Fruit fly (Drosophila melanogaster) whole organism, embryonic: Measurements from ENCODE around the gene Smug.

ENCODE experiments used
- Atf6 ChIP-seq: fragments of 200-800 bp; sonication (Bioruptor generic); IDR thresholded peaks from 2 replicates; pipeline ENCODE4 v1.3.6; 2022; ENCODE audit warnings: missing biosample characterization, missing genetic modification characterization
- Bdp1 ChIP-seq: fragments of 200-800 bp; sonication (Bioruptor generic); optimal IDR thresholded peaks from 3 replicates; lab custom pipeline; 2016; ENCODE audit warnings: missing biosample characterization, missing genetic modification characterization
- CG10209 ChIP-seq: fragments of 200-800 bp; sonication (Bioruptor generic); optimal IDR thresholded peaks from 3 replicates; lab custom pipeline; 2017; ENCODE audit warnings: missing biosample characterization, mild to moderate bottlenecking, missing genetic modification characterization, missing genetic modification reagents
- CG11085 ChIP-seq: fragments of 200-800 bp; sonication (Bioruptor generic); IDR thresholded peaks from 2 replicates; pipeline ENCODE4 v1.3.6; 2022; ENCODE audit warnings: missing biosample characterization, missing genetic modification characterization
- CG11398 ChIP-seq: fragments of 200-800 bp; sonication (Bioruptor generic); optimal IDR thresholded peaks from 2 replicates; lab custom pipeline; 2016; ENCODE audit warnings: missing biosample characterization, missing genetic modification characterization
- CG11504 ChIP-seq: fragments of 200-800 bp; sonication (Bioruptor generic); optimal IDR thresholded peaks from 3 replicates; lab custom pipeline; 2019; ENCODE audit warnings: missing biosample characterization, mild to moderate bottlenecking, missing genetic modification characterization, moderate library complexity
- CG11695 ChIP-seq: fragments of 200-800 bp; sonication (Bioruptor generic); IDR thresholded peaks from 3 replicates; pipeline ENCODE4 v1.3.6; 2022; ENCODE audit warnings: missing biosample characterization, missing genetic modification characterization
- CG12769 ChIP-seq: fragments of 200-800 bp; sonication (Bioruptor generic); optimal IDR thresholded peaks from 2 replicates; lab custom pipeline; 2019; ENCODE audit warnings: missing biosample characterization, mild to moderate bottlenecking, missing genetic modification characterization, moderate library complexity
- CG13624 ChIP-seq: fragments of 200-800 bp; sonication (Bioruptor generic); optimal IDR thresholded peaks from 2 replicates; lab custom pipeline; 2016; ENCODE audit warnings: missing biosample characterization, missing genetic modification characterization
- CG14441 ChIP-seq: fragments of 200-800 bp; sonication (Bioruptor generic); IDR thresholded peaks from 2 replicates; pipeline ENCODE4 v1.3.6; 2022; ENCODE audit warnings: missing biosample characterization, missing genetic modification characterization
- CG14667 ChIP-seq: fragments of 200-800 bp; sonication (Bioruptor generic); IDR thresholded peaks from 2 replicates; pipeline ENCODE4 v1.3.6; 2022; ENCODE audit warnings: missing biosample characterization, missing genetic modification characterization
- CG15269 ChIP-seq: fragments of 200-800 bp; sonication (Bioruptor generic); optimal IDR thresholded peaks from 2 replicates; lab custom pipeline; 2018; ENCODE audit warnings: missing biosample characterization, mild to moderate bottlenecking, missing genetic modification characterization, moderate library complexity
- CG1529 ChIP-seq: fragments of 200-800 bp; sonication (Bioruptor generic); optimal IDR thresholded peaks from 3 replicates; lab custom pipeline; 2018; ENCODE audit warnings: missing biosample characterization, missing genetic modification characterization
- CG17829 ChIP-seq: fragments of 200-800 bp; optimal IDR thresholded peaks from 2 replicates; lab custom pipeline; 2019; ENCODE audit warnings: missing biosample characterization, mild to moderate bottlenecking, missing genetic modification characterization, moderate library complexity
- CG17912 ChIP-seq: fragments of 200-800 bp; sonication (Bioruptor generic); optimal IDR thresholded peaks from 2 replicates; lab custom pipeline; 2018; ENCODE audit warnings: missing biosample characterization, mild to moderate bottlenecking, missing genetic modification characterization
- CG3281 ChIP-seq: fragments of 200-800 bp; sonication (Bioruptor generic); optimal IDR thresholded peaks from 3 replicates; lab custom pipeline; 2017; ENCODE audit warnings: missing biosample characterization, mild to moderate bottlenecking, missing genetic modification characterization
- CG4328 ChIP-seq: fragments of 200-800 bp; sonication (Bioruptor generic); optimal IDR thresholded peaks from 3 replicates; lab custom pipeline; 2017; ENCODE audit warnings: missing biosample characterization, missing genetic modification reagents, missing genetic modification characterization
- CG4617 ChIP-seq: fragments of 200-800 bp; sonication (Bioruptor generic); optimal IDR thresholded peaks from 3 replicates; lab custom pipeline; 2016; ENCODE audit warnings: missing biosample characterization, missing genetic modification characterization, borderline replicate concordance
- CG5245 ChIP-seq: fragments of 200-800 bp; sonication (Bioruptor generic); optimal IDR thresholded peaks from 3 replicates; lab custom pipeline; 2016; ENCODE audit warnings: missing biosample characterization, missing genetic modification characterization
- CG7987 ChIP-seq: fragments of 200-800 bp; sonication (Bioruptor generic); optimal IDR thresholded peaks from 2 replicates; lab custom pipeline; 2018; ENCODE audit warnings: missing biosample characterization, mild to moderate bottlenecking, missing genetic modification characterization, moderate library complexity
- CG9609 ChIP-seq: fragments of 200-800 bp; sonication (Bioruptor generic); optimal IDR thresholded peaks from 3 replicates; lab custom pipeline; 2016; ENCODE audit warnings: missing biosample characterization, missing genetic modification characterization
- CG9876 ChIP-seq: fragments of 200-800 bp; sonication (Bioruptor generic); optimal IDR thresholded peaks from 2 replicates; lab custom pipeline; 2016; ENCODE audit warnings: missing biosample characterization, missing genetic modification characterization
- D ChIP-seq, 2 experiments: fragments of 200-800 bp in 1 of 2; fragments of >200 bp in 1 of 2; sonication (Bioruptor generic) in 1 of 2; optimal IDR thresholded peaks; 2 replicates in 1 of 2; 3 replicates in 1 of 2; lab custom pipeline; 2017; ENCODE audit warnings: mild to moderate bottlenecking in 1 of 2, missing biosample characterization in 1 of 2, missing genetic modification characterization in 1 of 2, missing genetic modification reagents in 1 of 2
- D19B ChIP-seq: fragments of 200-800 bp; sonication (Bioruptor generic); optimal IDR thresholded peaks from 2 replicates; lab custom pipeline; 2017; ENCODE audit warnings: missing biosample characterization, mild to moderate bottlenecking, missing genetic modification characterization
- Dip3 ChIP-seq: fragments of 200-800 bp; sonication (Bioruptor generic); optimal IDR thresholded peaks from 3 replicates; lab custom pipeline; 2016; ENCODE audit warnings: missing biosample characterization, missing genetic modification characterization
- Drgx ChIP-seq: fragments of 200-800 bp; sonication (Bioruptor generic); IDR thresholded peaks from 2 replicates; pipeline ENCODE4 v1.3.6; 2022; ENCODE audit warnings: missing biosample characterization, missing genetic modification characterization
- NfI ChIP-seq: fragments of 200-800 bp; sonication (Bioruptor generic); optimal IDR thresholded peaks from 3 replicates; lab custom pipeline; 2018; ENCODE audit warnings: missing biosample characterization, mild to moderate bottlenecking, missing genetic modification characterization, moderate library complexity
- Six4 ChIP-seq: fragments of 200-800 bp; sonication (Bioruptor generic); optimal IDR thresholded peaks from 2 replicates; lab custom pipeline; 2016; ENCODE audit warnings: missing biosample characterization, missing genetic modification characterization
- TFAM ChIP-seq: fragments of 200-800 bp; sonication (Bioruptor generic); optimal IDR thresholded peaks from 2 replicates; lab custom pipeline; 2017; ENCODE audit warnings: missing biosample characterization, missing genetic modification characterization, inconsistent platforms
- Taf1 ChIP-seq: fragments of 200-800 bp; sonication (Bioruptor generic); IDR thresholded peaks from 2 replicates; pipeline ENCODE4 v1.3.6; 2022; ENCODE audit warnings: missing biosample characterization, missing genetic modification characterization
- Trl ChIP-seq, 3 experiments: fragments of >200 bp in 2 of 3; fragments of 200-800 bp in 1 of 3; sonication (Bioruptor generic) in 1 of 3; optimal IDR thresholded peaks; 2 replicates in 1 of 3; 3 replicates in 2 of 3; lab custom pipeline; 2016 to 2017; ENCODE audit warnings: missing biosample characterization in 1 of 3, missing genetic modification characterization in 1 of 3
- Xrp1 ChIP-seq: fragments of 200-800 bp; sonication (Bioruptor generic); IDR thresholded peaks from 2 replicates; pipeline ENCODE4 v1.3.6; 2022; ENCODE audit warnings: missing biosample characterization, missing genetic modification characterization
- ab ChIP-seq: fragments of 200-800 bp; sonication (Bioruptor generic); optimal IDR thresholded peaks from 2 replicates; lab custom pipeline; 2016; ENCODE audit warnings: missing biosample characterization, missing genetic modification characterization
- ash1 ChIP-seq: fragments of 200-800 bp; sonication (Bioruptor generic); optimal IDR thresholded peaks from 2 replicates; lab custom pipeline; 2018; ENCODE audit warnings: missing biosample characterization, mild to moderate bottlenecking, missing genetic modification characterization
- chinmo ChIP-seq: fragments of 200-800 bp; sonication (Bioruptor generic); IDR thresholded peaks from 4 replicates; pipeline ENCODE4 v1.3.6; 2022; ENCODE audit warnings: missing biosample characterization, missing genetic modification characterization; ENCODE audit not compliant: partially characterized antibody
- esg ChIP-seq: fragments of 200-800 bp; sonication (Bioruptor generic); conservative IDR thresholded peaks from 2 replicates; pipeline ENCODE4 v1.3.6; 2022; ENCODE audit warnings: missing biosample characterization, missing genetic modification characterization
- grn ChIP-seq: fragments of 200-800 bp; sonication (Bioruptor generic); optimal IDR thresholded peaks from 3 replicates; lab custom pipeline; 2017; ENCODE audit warnings: missing biosample characterization, missing genetic modification characterization
- h ChIP-seq: fragments of >200 bp; optimal IDR thresholded peaks from 2 replicates; lab custom pipeline; 2017
- klu ChIP-seq: fragments of 200-800 bp; sonication (Bioruptor generic); IDR thresholded peaks from 2 replicates; pipeline ENCODE4 v1.3.6; 2022; ENCODE audit warnings: missing biosample characterization, missing genetic modification characterization
- kni ChIP-seq: fragments of 200-800 bp; sonication (Bioruptor generic); optimal IDR thresholded peaks from 3 replicates; lab custom pipeline; 2017; ENCODE audit warnings: mild to moderate bottlenecking, missing biosample characterization, missing genetic modification reagents, missing genetic modification characterization
- otp ChIP-seq: fragments of 200-800 bp; sonication (Bioruptor generic); IDR thresholded peaks from 3 replicates; pipeline ENCODE4, ENCODE4 v1.3.6; 2022; ENCODE audit warnings: missing biosample characterization, missing genetic modification characterization
- pum ChIP-seq: fragments of 200-800 bp; sonication (Bioruptor generic); optimal IDR thresholded peaks from 2 replicates; lab custom pipeline; 2016; ENCODE audit warnings: missing biosample characterization, missing genetic modification characterization
- rib ChIP-seq: fragments of 200-800 bp; sonication (Bioruptor generic); IDR thresholded peaks from 2 replicates; pipeline ENCODE4 v1.3.6; 2022; ENCODE audit warnings: missing biosample characterization, missing genetic modification characterization
- sens ChIP-seq: fragments of 200-800 bp; sonication (Bioruptor generic); peaks from one replicate; lab custom pipeline; 2016; ENCODE audit warnings: missing biosample characterization, missing genetic modification characterization
- sob ChIP-seq: fragments of 200-800 bp; sonication (Bioruptor generic); IDR thresholded peaks from 2 replicates; pipeline ENCODE4 v1.3.6; 2022; ENCODE audit warnings: missing biosample characterization, missing genetic modification characterization
- tap ChIP-seq: fragments of 200-800 bp; optimal IDR thresholded peaks from 3 replicates; lab custom pipeline; 2019; ENCODE audit warnings: missing biosample characterization, mild to moderate bottlenecking, missing genetic modification characterization, moderate library complexity
- tx ChIP-seq: fragments of 200-800 bp; sonication (Bioruptor generic); optimal IDR thresholded peaks from 2 replicates; lab custom pipeline; 2016; ENCODE audit warnings: missing biosample characterization, missing genetic modification characterization
- unpg ChIP-seq: fragments of 200-800 bp; sonication (Bioruptor generic); optimal IDR thresholded peaks from 3 replicates; lab custom pipeline; 2018; ENCODE audit warnings: missing biosample characterization, mild to moderate bottlenecking, missing genetic modification characterization, moderate library complexity
- wdn ChIP-seq: fragments of 200-800 bp; sonication (Bioruptor generic); IDR thresholded peaks from 2 replicates; pipeline ENCODE4 v1.3.6; 2022; ENCODE audit warnings: missing biosample characterization, missing genetic modification characterization
- wek ChIP-seq: fragments of 200-800 bp; sonication (Bioruptor generic); optimal IDR thresholded peaks from 3 replicates; lab custom pipeline; 2018; ENCODE audit warnings: missing biosample characterization, mild to moderate bottlenecking, missing genetic modification characterization, moderate library complexity
- zen2 ChIP-seq: fragments of 200-800 bp; sonication (Bioruptor generic); IDR thresholded peaks from 3 replicates; pipeline ENCODE4 v1.3.6; 2022; ENCODE audit warnings: missing biosample characterization, missing genetic modification characterization; ENCODE audit not compliant: partially characterized antibody

Smug gene

dm6 chr3R:17118917-17119378, 31.4 kb upstream of the Smug start (continued):
- TF ChIP-seq ash1 (GFP tag; lab: Kevin White, UChicago): peak; percentile 7
- TF ChIP-seq h (lab: Kevin White, UChicago): no peak
- no peak for TF ChIP-seq CG17829
- TF ChIP-seq CG10209 (GFP tag; lab: Kevin White, UChicago): no peak
- TF ChIP-seq rib (GFP tag; lab: Robert Waterston, UW): peak; percentile 44; the same call in 1 of the 2 replicates
- TF ChIP-seq TFAM (GFP tag; lab: Kevin White, UChicago): no peak
- no peak for TF ChIP-seq CG9609 (GFP tag; lab: Kevin White, UChicago)
- no peak for TF ChIP-seq NfI
- no peak for TF ChIP-seq CG17912 (GFP tag; lab: Kevin White, UChicago)
- no peak for TF ChIP-seq grn (GFP tag; lab: Kevin White, UChicago)
- no peak for TF ChIP-seq CG11504
- no peak for TF ChIP-seq wek (GFP tag; lab: Kevin White, UChicago)
- TF ChIP-seq CG5245 (GFP tag; lab: Kevin White, UChicago): no peak
- TF ChIP-seq Six4 (GFP tag; lab: Kevin White, UChicago): no peak
- TF ChIP-seq tap (tag; lab: Kevin White, UChicago): no peak
- no peak for TF ChIP-seq CG4617 (GFP tag; lab: Kevin White, UChicago)
- no peak for TF ChIP-seq esg
- no peak for TF ChIP-seq CG7987
- TF ChIP-seq CG1529 (GFP tag; lab: Kevin White, UChicago): no peak
- no peak for TF ChIP-seq tx (GFP tag; lab: Kevin White, UChicago)
- TF ChIP-seq Bdp1 (GFP tag; lab: Kevin White, UChicago): no peak
- TF ChIP-seq Xrp1 (GFP tag; lab: Robert Waterston, UW): no peak
- TF ChIP-seq sens (GFP tag; lab: Kevin White, UChicago): peak; percentile 42
- TF ChIP-seq ab (GFP tag; lab: Kevin White, UChicago): no peak
- no peak for TF ChIP-seq CG14667
- 0 out of 2 replicates have a peak, but pooled peaks have one; percentile 32 for TF ChIP-seq wdn (GFP tag; lab: Robert Waterston, UW)
- no peak for TF ChIP-seq Dip3
- TF ChIP-seq CG11398 (GFP tag; lab: Kevin White, UChicago): no peak
- peak; percentile 23; the same call in 1 of the 2 replicates for TF ChIP-seq CG14441 (GFP tag; lab: Robert Waterston, UW)
- TF ChIP-seq CG15269 (tag; lab: Kevin White, UChicago): no peak
- no peak for TF ChIP-seq CG4328 (GFP tag; lab: Kevin White, UChicago)
- TF ChIP-seq zen2 (GFP tag; lab: Robert Waterston, UW): no peak; the same call in 2 of the 3 replicates
- TF ChIP-seq kni (GFP tag; lab: Kevin White, UChicago): peak; percentile 43
- TF ChIP-seq unpg (GFP tag; lab: Kevin White, UChicago): no peak
- peak; percentile 90 to 91 for TF ChIP-seq Trl (optimal IDR thresholded peaks at IDR 0.05; lab: Kevin White, UChicago)
- no peak for TF ChIP-seq Trl (GFP tag; optimal IDR thresholded peaks at IDR 0.05; lab: Kevin White, UChicago)
- TF ChIP-seq CG13624 (GFP tag; lab: Kevin White, UChicago): no peak
- TF ChIP-seq D (optimal IDR thresholded peaks at IDR 0.05; lab: Kevin White, UChicago): no peak
- TF ChIP-seq D (GFP tag; optimal IDR thresholded peaks at IDR 0.05; lab: Kevin White, UChicago): no peak
- no peak; the same call in 3 of the 4 replicates for TF ChIP-seq chinmo (GFP tag; lab: Robert Waterston, UW)
- no peak for TF ChIP-seq Taf1 (GFP tag; lab: Robert Waterston, UW)
- TF ChIP-seq CG9876 (GFP tag; lab: Kevin White, UChicago): no peak
- TF ChIP-seq CG11085 (GFP tag; lab: Robert Waterston, UW): 0 out of 2 replicates have a peak, but pooled peaks have one; percentile 22
- TF ChIP-seq pum (GFP tag; lab: Kevin White, UChicago): no peak
- no peak for TF ChIP-seq klu (GFP tag; lab: Robert Waterston, UW)
- TF ChIP-seq CG3281 (GFP tag; lab: Kevin White, UChicago): peak; percentile 42
- TF ChIP-seq Atf6 (GFP tag; lab: Robert Waterston, UW): peak; percentile 32; the same call in 1 of the 2 replicates
- no peak for TF ChIP-seq otp
- no peak for TF ChIP-seq D19B
- no peak for TF ChIP-seq CG12769 (tag; lab: Kevin White, UChicago)
- TF ChIP-seq CG11695 (GFP tag; lab: Robert Waterston, UW): no peak
- 0 out of 2 replicates have a peak, but pooled peaks have one; percentile 13 for TF ChIP-seq sob
- no peak for TF ChIP-seq Drgx (GFP tag; lab: Robert Waterston, UW)
